Worm (Caenorhabditis elegans) whole organism, L3 larva: ENCODE data around the gene Y42A5A.1.
A peak's percentile ranks its signal among the peaks of the same experiment; 100 is the strongest.

Source experiments
- R02D3.7 ChIP-seq: fragments of 150-350 bp; optimal IDR thresholded peaks from 2 replicates; lab custom pipeline; 2014; ENCODE audit warnings: missing biosample characterization, missing genetic modification characterization
- aly-2 ChIP-seq: fragments of 150-350 bp; optimal IDR thresholded peaks from 2 replicates; lab custom pipeline; 2014; ENCODE audit warnings: missing biosample characterization, missing genetic modification characterization
- ama-1 ChIP-seq: fragments of 150-350 bp; optimal IDR thresholded peaks from 2 replicates; lab custom pipeline; 2018
- ceh-28 ChIP-seq: fragments of 150-350 bp; optimal IDR thresholded peaks from 2 replicates; lab custom pipeline; 2014; ENCODE audit warnings: missing biosample characterization, missing genetic modification reagents, missing genetic modification characterization
- ceh-9 ChIP-seq: sonication (generic microtip); optimal IDR thresholded peaks from 2 replicates; lab custom pipeline; 2018; ENCODE audit warnings: missing biosample characterization, missing genetic modification characterization
- daf-12 ChIP-seq: fragments of 150-350 bp; optimal IDR thresholded peaks from 2 replicates; lab custom pipeline; 2014; ENCODE audit warnings: missing biosample characterization, missing genetic modification reagents, missing genetic modification characterization
- elt-1 ChIP-seq: fragments of 150-350 bp; optimal IDR thresholded peaks from 2 replicates; lab custom pipeline; 2014; ENCODE audit warnings: missing biosample characterization, missing genetic modification characterization
- elt-2 ChIP-seq: sonication (generic microtip); optimal IDR thresholded peaks from 2 replicates; lab custom pipeline; 2016; ENCODE audit warnings: missing genetic modification reagents, mild to moderate bottlenecking, missing genetic modification characterization, missing compliant biosample characterization
- elt-3 ChIP-seq, 3 experiments: fragments of 150-350 bp in 1 of 3; sonication (generic microtip) in 2 of 3; optimal IDR thresholded peaks; 2 replicates in 2 of 3; 4 replicates in 1 of 3; lab custom pipeline; 2014 to 2017; ENCODE audit warnings: missing biosample characterization in 3 of 3, missing genetic modification characterization in 3 of 3
- eor-1 ChIP-seq, 2 experiments: fragments of 150-350 bp; optimal IDR thresholded peaks; 2 replicates each; lab custom pipeline; 2014 to 2018; ENCODE audit warnings: missing biosample characterization in 2 of 2, missing genetic modification characterization in 2 of 2
- fkh-10 ChIP-seq: sonication (generic microtip); optimal IDR thresholded peaks from 2 replicates; lab custom pipeline; 2017; ENCODE audit warnings: missing biosample characterization, missing genetic modification reagents, missing genetic modification characterization
- fkh-2 ChIP-seq: fragments of 150-350 bp; optimal IDR thresholded peaks from 2 replicates; lab custom pipeline; 2014; ENCODE audit warnings: missing biosample characterization, missing genetic modification reagents, missing genetic modification characterization
- hmg-11 ChIP-seq: sonication (generic microtip); optimal IDR thresholded peaks from 2 replicates; lab custom pipeline; 2016; ENCODE audit warnings: missing genetic modification characterization, missing compliant biosample characterization
- jun-1 ChIP-seq: fragments of 150-350 bp; optimal IDR thresholded peaks from 2 replicates; lab custom pipeline; 2014; ENCODE audit warnings: missing biosample characterization, missing genetic modification reagents, missing genetic modification characterization
- lin-39 ChIP-seq: fragments of 150-350 bp; optimal IDR thresholded peaks from 2 replicates; lab custom pipeline; 2018; ENCODE audit warnings: missing biosample characterization, missing genetic modification reagents, missing genetic modification characterization
- lsy-12 ChIP-seq: sonication (generic microtip); optimal IDR thresholded peaks from 2 replicates; lab custom pipeline; 2016; ENCODE audit warnings: mild to moderate bottlenecking, missing genetic modification characterization, missing compliant biosample characterization
- mdl-1 ChIP-seq: fragments of 150-350 bp; optimal IDR thresholded peaks from 2 replicates; lab custom pipeline; 2014; ENCODE audit warnings: missing biosample characterization, missing genetic modification characterization
- mml-1 ChIP-seq: fragments of 150-350 bp; sonication (generic microtip); optimal IDR thresholded peaks from 3 replicates; lab custom pipeline; 2014; ENCODE audit warnings: missing biosample characterization, missing genetic modification characterization
- nfya-1 ChIP-seq: sonication (generic microtip); optimal IDR thresholded peaks from 2 replicates; lab custom pipeline; 2017; ENCODE audit warnings: missing genetic modification characterization, mild to moderate bottlenecking, missing compliant biosample characterization, antibody characterized with exemption, moderate library complexity; ENCODE audit not compliant: insufficient read depth
- nhr-11 ChIP-seq: fragments of 150-350 bp; optimal IDR thresholded peaks from 2 replicates; lab custom pipeline; 2014; ENCODE audit warnings: missing biosample characterization, missing genetic modification characterization
- nhr-23 ChIP-seq: fragments of 150-350 bp; optimal IDR thresholded peaks from 2 replicates; lab custom pipeline; 2014; ENCODE audit warnings: missing biosample characterization, missing genetic modification reagents, missing genetic modification characterization
- nhr-237 ChIP-seq: fragments of 150-350 bp; optimal IDR thresholded peaks from 2 replicates; lab custom pipeline; 2014; ENCODE audit warnings: missing biosample characterization, missing genetic modification characterization
- nhr-25 ChIP-seq: sonication (generic microtip); optimal IDR thresholded peaks from 2 replicates; lab custom pipeline; 2017; ENCODE audit warnings: missing biosample characterization, missing genetic modification characterization
- nhr-28 ChIP-seq: fragments of 150-350 bp; optimal IDR thresholded peaks from 2 replicates; lab custom pipeline; 2014; ENCODE audit warnings: missing biosample characterization, missing genetic modification characterization
- nhr-43 ChIP-seq: sonication (generic microtip); optimal IDR thresholded peaks from 2 replicates; lab custom pipeline; 2016; ENCODE audit warnings: mild to moderate bottlenecking, missing genetic modification characterization, missing compliant biosample characterization; ENCODE audit not compliant: poor library complexity, severe bottlenecking
- nhr-67 ChIP-seq: fragments of 150-350 bp; optimal IDR thresholded peaks from 2 replicates; lab custom pipeline; 2014; ENCODE audit warnings: missing biosample characterization, missing genetic modification characterization
- nhr-77 ChIP-seq: fragments of 150-350 bp; optimal IDR thresholded peaks from 2 replicates; lab custom pipeline; 2014; ENCODE audit warnings: missing biosample characterization, missing genetic modification characterization
- pha-4 ChIP-seq: fragments of 150-350 bp; optimal IDR thresholded peaks from 2 replicates; lab custom pipeline; 2014; ENCODE audit warnings: missing biosample characterization, missing genetic modification reagents, missing genetic modification characterization
- sea-2 ChIP-seq: fragments of 150-350 bp; sonication (generic microtip); optimal IDR thresholded peaks from 4 replicates; lab custom pipeline; 2014; ENCODE audit warnings: missing biosample characterization, missing genetic modification reagents, missing genetic modification characterization
- skn-1 ChIP-seq: fragments of 150-350 bp; optimal IDR thresholded peaks from 2 replicates; lab custom pipeline; 2014; ENCODE audit warnings: missing biosample characterization, missing genetic modification characterization
- snpc-4 ChIP-seq: fragments of 150-350 bp; optimal IDR thresholded peaks from 2 replicates; lab custom pipeline; 2014; ENCODE audit warnings: missing biosample characterization, missing genetic modification characterization
- tbx-2 ChIP-seq: sonication (generic microtip); optimal IDR thresholded peaks from 2 replicates; lab custom pipeline; 2016; ENCODE audit warnings: mild to moderate bottlenecking, missing genetic modification characterization, missing compliant biosample characterization
- unc-39 ChIP-seq: sonication (generic microtip); optimal IDR thresholded peaks from 4 replicates; lab custom pipeline; 2017; ENCODE audit warnings: missing biosample characterization, missing genetic modification characterization
- unc-62 ChIP-seq: fragments of 150-350 bp; sonication (generic microtip); optimal IDR thresholded peaks from 4 replicates; lab custom pipeline; 2014; ENCODE audit warnings: missing biosample characterization, missing genetic modification reagents, missing genetic modification characterization

Y42A5A.1 gene

DNA sequence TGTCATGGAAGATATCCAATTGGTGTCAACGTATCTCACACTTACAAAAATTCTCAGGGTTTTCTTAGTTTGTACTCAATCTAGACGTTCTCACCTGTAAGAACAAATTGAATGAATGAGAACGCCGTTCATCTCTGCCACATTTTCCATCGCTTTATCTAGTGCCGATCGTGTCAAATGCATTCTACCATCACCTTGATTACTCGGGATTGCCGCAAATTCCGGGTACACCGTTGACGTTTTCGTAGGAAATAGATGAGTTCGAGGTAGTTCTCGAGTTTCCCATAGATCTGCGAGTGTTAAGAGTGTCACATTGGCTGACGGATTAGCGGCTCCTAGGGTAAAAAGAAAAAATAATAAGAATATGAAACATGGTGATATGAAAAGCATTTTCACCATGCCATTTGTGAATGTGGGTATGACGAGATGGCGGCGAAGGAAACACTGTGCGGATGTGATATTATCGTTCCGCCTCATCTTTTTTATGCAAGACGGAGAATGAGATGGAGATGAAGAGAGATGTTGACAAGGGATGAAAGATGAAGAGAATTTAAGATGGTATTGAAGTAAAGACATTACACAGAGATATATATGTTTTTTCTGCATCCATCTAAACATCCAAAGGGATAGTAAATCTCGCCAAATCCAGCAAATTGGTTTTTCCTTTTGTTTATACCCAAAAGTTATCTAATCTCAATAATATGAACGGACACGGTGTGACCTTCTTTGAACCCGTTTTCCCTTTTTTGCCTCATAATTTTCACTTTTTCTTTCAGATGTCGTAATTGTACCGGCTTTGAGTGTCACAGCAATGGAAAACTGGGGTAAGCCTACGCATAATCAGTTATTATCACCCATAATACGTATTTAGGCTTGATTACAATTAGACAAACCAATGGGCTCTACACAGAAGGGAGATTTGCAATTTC is 5.7 kb downstream of the Y42A5A.1 start, which contains the start of gene lact-8:
Gene lact-8 (minus strand): TSS at position 445 of the 929 bp plus-strand sequence.
- TF ChIP-seq nhr-25, result peak; percentile 13
- peak; percentile 65 for TF ChIP-seq elt-1 (tag; lab: Kevin White, UChicago)
- TF ChIP-seq eor-1 (tag; optimal IDR thresholded peaks at IDR 0.05; lab: Kevin White, UChicago), result no peak
- TF ChIP-seq, all 47 proteins: peak for 2

DNA sequence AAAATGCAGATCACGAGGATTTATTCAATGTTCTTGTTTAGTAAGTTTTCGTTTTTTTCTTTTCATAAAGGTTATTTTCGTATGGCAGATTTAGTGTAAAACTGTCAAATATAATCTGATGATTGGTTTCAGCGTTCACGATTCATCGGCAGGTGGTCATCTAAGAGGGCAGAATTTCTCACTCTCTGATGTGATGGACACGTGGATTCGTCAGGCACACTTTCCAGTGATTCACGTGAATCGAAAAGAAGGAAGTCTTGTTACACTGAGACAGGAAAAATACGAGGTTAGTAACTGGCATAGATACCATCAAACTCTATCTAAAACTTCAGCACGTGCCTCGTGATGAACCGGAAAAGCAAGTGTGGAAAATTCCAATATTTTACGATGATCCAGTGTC is 7.0 kb downstream of the Y42A5A.1 start:
- TF ChIP-seq nhr-23 (tag; lab: Kevin White, UChicago) (peak; percentile 2), fkh-2 (tag; lab: Kevin White, UChicago) (no peak), jun-1 (peak; percentile 25), elt-2 (no peak), elt-1 (tag; lab: Kevin White, UChicago) (peak; percentile 35), nhr-28 (tag; lab: Kevin White, UChicago) (no peak)

- TF ChIP-seq ama-1 (lab: Kevin White, UChicago) (no peak), lsy-12 (tag; lab: Kevin White, UChicago) (no peak), nhr-237 (tag; lab: Kevin White, UChicago) (no peak), nhr-23 (tag; lab: Kevin White, UChicago) (no peak), nhr-77 (tag; lab: Kevin White, UChicago) (no peak), sea-2 (GFP tag; lab: Kevin White, UChicago) (no peak), nfya-1 (tag; lab: Kevin White, UChicago) (no peak), R02D3.7 (no peak), hmg-11 (no peak), ceh-28 (tag; lab: Kevin White, UChicago) (no peak), nhr-11 (tag; lab: Kevin White, UChicago) (no peak), daf-12 (tag; lab: Kevin White, UChicago) (no peak)
- TF ChIP-seq, all 47 proteins: peak for 0
Measured at ce11 chrV:11095873-11096272, 8.1 kb downstream of the Y42A5A.1 start, which contains the start of gene Y42A5A.3. Gene Y42A5A.3 (minus strand): TSS chrV:11095973.

DNA sequence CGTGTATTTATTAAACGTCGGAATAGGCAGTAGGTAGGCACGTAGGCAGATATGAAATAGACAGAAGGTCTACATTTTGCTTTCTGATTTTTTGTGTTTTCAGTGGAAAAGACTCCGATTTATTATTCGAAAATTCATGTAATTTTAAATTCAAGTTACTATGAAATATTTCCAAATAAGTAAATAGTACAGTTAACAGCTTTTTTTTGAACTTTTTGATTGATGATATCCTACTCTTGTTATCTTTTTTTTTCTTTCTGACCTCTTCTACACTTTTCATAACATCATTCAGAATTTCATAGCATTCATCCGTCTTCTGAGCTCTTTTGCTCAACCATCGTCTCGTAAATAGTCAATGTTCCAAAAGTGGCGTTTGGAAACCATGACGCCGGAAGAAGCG is 10.9 kb downstream of the Y42A5A.1 start, which contains the start of gene cdkl-1:
Gene cdkl-1 (plus strand): TSS at position 301 of the 400 bp plus-strand sequence.
- no peak for TF ChIP-seq ceh-9 (tag; lab: Kevin White, UChicago)
- TF ChIP-seq aly-2 (tag; lab: Kevin White, UChicago), result no peak
- TF ChIP-seq mml-1 (tag; lab: Kevin White, UChicago), result no peak
- no peak for TF ChIP-seq nhr-77 (tag; lab: Kevin White, UChicago)
- no peak for TF ChIP-seq mdl-1
- no peak for TF ChIP-seq pha-4 (tag; lab: Kevin White, UChicago)
- TF ChIP-seq fkh-10 (GFP tag; lab: Kevin White, UChicago), result no peak
- no peak for TF ChIP-seq fkh-2 (tag; lab: Kevin White, UChicago)
- TF ChIP-seq elt-1 (tag; lab: Kevin White, UChicago), result no peak
- no peak for TF ChIP-seq snpc-4
- TF ChIP-seq unc-62 (GFP tag; lab: Kevin White, UChicago), result no peak
- TF ChIP-seq nhr-28 (tag; lab: Kevin White, UChicago), result no peak
- TF ChIP-seq skn-1 (tag; lab: Kevin White, UChicago), result no peak
- TF ChIP-seq ceh-28 (tag; lab: Kevin White, UChicago), result no peak
- TF ChIP-seq lin-39 (tag; lab: Kevin White, UChicago), result no peak
- TF ChIP-seq eor-1 (tag; optimal IDR thresholded peaks at IDR 0.05; lab: Kevin White, UChicago), result no peak
- TF ChIP-seq nfya-1 (tag; lab: Kevin White, UChicago), result no peak
- TF ChIP-seq elt-2, result no peak

- TF ChIP-seq mml-1 (tag; lab: Kevin White, UChicago), result no peak
- TF ChIP-seq elt-1 (tag; lab: Kevin White, UChicago), result no peak
- no peak for TF ChIP-seq nhr-43 (tag; lab: Kevin White, UChicago)
- TF ChIP-seq elt-3 (tag; optimal IDR thresholded peaks at IDR 0.05; lab: Kevin White, UChicago), result no peak
- TF ChIP-seq pha-4 (tag; lab: Kevin White, UChicago), result no peak
- no peak for TF ChIP-seq nhr-67 (tag; lab: Kevin White, UChicago)
- no peak for TF ChIP-seq eor-1 (tag; optimal IDR thresholded peaks at IDR 0.05; lab: Kevin White, UChicago)
- no peak for TF ChIP-seq nhr-23 (tag; lab: Kevin White, UChicago)
- no peak for TF ChIP-seq R02D3.7
- no peak for TF ChIP-seq aly-2 (tag; lab: Kevin White, UChicago)
- no peak for TF ChIP-seq unc-39
- no peak for TF ChIP-seq mdl-1
- no peak for TF ChIP-seq ceh-28 (tag; lab: Kevin White, UChicago)
- TF ChIP-seq jun-1, result no peak
- TF ChIP-seq sea-2 (GFP tag; lab: Kevin White, UChicago), result no peak
- no peak for TF ChIP-seq tbx-2 (tag; lab: Kevin White, UChicago)
- no peak for TF ChIP-seq unc-62 (GFP tag; lab: Kevin White, UChicago)
- no peak for TF ChIP-seq nhr-77 (tag; lab: Kevin White, UChicago)
Measured at ce11 chrV:11104408-11104807, 16.7 kb downstream of the Y42A5A.1 start.
